Fruit fly (Drosophila melanogaster): ENCODE results near the gene bbx.

Gene bbx

DNA sequence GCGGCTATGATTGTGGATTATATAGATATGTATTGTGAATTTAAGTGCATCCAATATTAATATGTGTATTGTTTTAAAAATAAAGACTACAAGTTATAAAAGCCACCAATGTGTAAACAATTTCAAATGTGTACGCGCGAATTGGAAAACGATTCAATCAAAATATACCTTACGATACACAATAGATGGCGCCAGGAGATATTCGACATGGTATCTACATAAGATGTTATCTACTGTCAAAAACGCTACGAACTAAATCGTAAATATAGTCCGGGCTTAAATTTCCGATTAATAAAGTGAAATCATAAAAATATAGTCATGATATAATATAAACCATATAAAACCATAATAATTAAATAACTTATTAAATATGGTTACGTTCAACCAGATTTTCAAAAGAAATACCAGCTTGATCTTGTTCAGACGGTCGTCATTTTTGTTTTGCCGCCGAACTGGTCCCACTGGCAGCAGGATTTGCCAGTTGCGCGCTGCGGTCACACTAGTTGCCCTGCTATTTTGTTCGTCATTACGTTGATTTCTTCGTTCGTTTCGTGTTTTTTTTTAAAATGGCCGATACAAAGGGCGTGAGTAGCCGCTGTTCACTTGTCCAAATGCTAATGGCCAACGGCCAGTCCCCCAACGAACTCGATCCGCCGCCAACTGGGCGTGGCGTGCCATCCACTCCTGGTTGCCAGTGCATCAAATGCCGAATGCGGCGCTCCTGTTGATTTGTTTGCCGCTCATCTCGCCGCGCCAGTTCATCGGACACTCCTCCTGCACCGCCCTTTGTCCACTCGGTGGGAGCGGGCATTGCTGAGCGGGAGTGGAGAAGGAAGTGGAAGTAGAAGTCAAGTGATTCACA is 4.8 kb upstream of the bbx start, which contains the start of gene Septin1 (continued):
- TF ChIP-seq CG16779 (tag; optimal IDR thresholded peaks at IDR 0.05) = no peak
- TF ChIP-seq Hr38 (GFP tag; optimal IDR thresholded peaks at IDR 0.05) = no peak
- no peak for TF ChIP-seq vri (GFP tag; optimal IDR thresholded peaks at IDR 0.05)
- TF ChIP-seq CG6808 (GFP tag; optimal IDR thresholded peaks at IDR 0.05) = peak; percentile 4

DNA sequence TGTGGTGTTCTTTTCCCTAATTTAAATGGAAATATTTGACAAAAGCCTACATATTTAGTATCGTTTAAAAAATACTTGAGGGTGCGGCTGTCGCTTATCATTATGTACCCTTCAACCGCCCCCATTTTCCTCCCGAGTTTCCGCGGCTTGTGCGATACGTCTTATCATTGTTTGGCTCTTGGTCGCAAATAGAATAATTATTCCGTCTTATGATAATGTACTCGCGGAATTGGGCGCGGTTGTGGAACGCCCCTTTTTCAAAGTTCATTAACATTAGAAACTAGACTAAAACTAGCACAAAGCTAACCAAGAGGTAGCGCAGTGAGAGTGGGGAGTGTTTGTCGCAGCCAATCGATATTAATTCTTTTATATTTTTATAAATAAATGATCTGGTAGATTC is 2.6 kb downstream of the bbx start:
- no peak for TF ChIP-seq Sox102F (GFP tag; optimal IDR thresholded peaks at IDR 0.05)
- TF ChIP-seq spab (GFP tag; optimal IDR thresholded peaks at IDR 0.05) = no peak
- peak; percentile 28 for TF ChIP-seq Eip78C (GFP tag)
- TF ChIP-seq vri (GFP tag; optimal IDR thresholded peaks at IDR 0.05) = peak; percentile 1
- no peak for TF ChIP-seq CG6854 (GFP tag; optimal IDR thresholded peaks at IDR 0.05)
- no peak for TF ChIP-seq CG15336 (GFP tag; IDR thresholded peaks at IDR 0.05)
- TF ChIP-seq Blimp-1 (GFP tag; optimal IDR thresholded peaks at IDR 0.05) = no peak
- no peak for TF ChIP-seq CG3919 (GFP tag; optimal IDR thresholded peaks at IDR 0.05)
- peak; percentile 68 for TF ChIP-seq svp (GFP tag)
- TF ChIP-seq CG6808 (GFP tag; optimal IDR thresholded peaks at IDR 0.05) = no peak
- no peak for TF ChIP-seq CG6163 (GFP tag; IDR thresholded peaks at IDR 0.05)
- no peak for TF ChIP-seq esn (GFP tag; optimal IDR thresholded peaks at IDR 0.05)
- TF ChIP-seq fkh (GFP tag; optimal IDR thresholded peaks at IDR 0.05) = peak; percentile 20
- no peak for TF ChIP-seq CG10631 (GFP tag; optimal IDR thresholded peaks at IDR 0.05)
- peak; percentile 60 for TF ChIP-seq Eip93F (GFP tag; optimal IDR thresholded peaks at IDR 0.05)
- no peak for TF ChIP-seq dac (GFP tag; optimal IDR thresholded peaks at IDR 0.05)
- no peak for TF ChIP-seq Met (GFP tag; optimal IDR thresholded peaks at IDR 0.05)
- TF ChIP-seq CG10669 (GFP tag; optimal IDR thresholded peaks at IDR 0.05) = no peak
- TF ChIP-seq eg (GFP tag; IDR thresholded peaks at IDR 0.05) = no peak
- no peak for TF ChIP-seq Ets96B (tag; optimal IDR thresholded peaks at IDR 0.05)
- no peak for TF ChIP-seq Hr38 (GFP tag; optimal IDR thresholded peaks at IDR 0.05)
- no peak for TF ChIP-seq OdsH (GFP tag; optimal IDR thresholded peaks at IDR 0.05)
- TF ChIP-seq topi (GFP tag; optimal IDR thresholded peaks at IDR 0.05) = no peak
- no peak for TF ChIP-seq Sox15 (GFP tag; optimal IDR thresholded peaks at IDR 0.05)
- TF ChIP-seq CG8319 (GFP tag; optimal IDR thresholded peaks at IDR 0.05) = no peak
- no peak for TF ChIP-seq salr (GFP tag; optimal IDR thresholded peaks at IDR 0.05)
- no peak for TF ChIP-seq CG4318 (GFP tag; optimal IDR thresholded peaks at IDR 0.05)

DNA sequence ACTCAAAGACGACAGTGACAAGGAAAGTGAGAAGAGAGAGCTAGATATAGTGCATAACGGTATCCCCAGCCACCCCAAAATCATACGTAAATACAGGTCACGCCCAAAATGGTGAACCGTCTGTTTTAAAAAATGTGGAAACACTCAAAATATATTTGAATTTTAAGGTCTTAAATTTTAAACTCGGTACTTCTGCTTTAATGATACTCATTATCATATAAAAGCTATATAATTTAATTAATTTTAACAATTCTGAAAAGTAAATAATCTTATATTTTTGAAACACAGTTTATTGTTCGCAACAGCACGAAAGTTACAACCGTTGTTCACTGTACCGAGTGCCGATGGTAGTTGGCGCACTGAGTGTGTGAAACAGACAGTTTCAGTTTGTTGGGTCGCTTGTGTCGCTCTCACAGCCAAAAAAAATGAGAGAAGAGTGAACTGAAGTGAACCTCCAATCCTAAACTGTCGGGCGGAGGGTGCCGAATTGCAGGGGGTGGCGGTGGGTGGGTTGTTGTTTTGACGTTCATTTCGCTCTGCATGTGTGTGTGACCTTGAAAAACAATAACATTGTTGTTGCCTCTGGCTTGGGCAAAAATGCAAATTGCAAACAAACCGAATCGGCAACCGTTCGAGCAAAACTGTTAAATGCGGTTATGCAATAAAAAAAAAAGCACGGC is 3.6 kb downstream of the bbx start:
- TF ChIP-seq fd85E (GFP tag; optimal IDR thresholded peaks at IDR 0.05) (no peak), dac (GFP tag; optimal IDR thresholded peaks at IDR 0.05) (peak; percentile 85), CG31627 (GFP tag; optimal IDR thresholded peaks at IDR 0.05) (peak; percentile 42), CG8319 (GFP tag; optimal IDR thresholded peaks at IDR 0.05) (peak; percentile 43), Sox102F (GFP tag; optimal IDR thresholded peaks at IDR 0.05) (peak; percentile 72), CG10669 (GFP tag; optimal IDR thresholded peaks at IDR 0.05) (peak; percentile 71), CG9139 (GFP tag; optimal IDR thresholded peaks at IDR 0.05) (peak; percentile 54), CG6163 (GFP tag; IDR thresholded peaks at IDR 0.05) (peak; percentile 79), CG1621 (tag; optimal IDR thresholded peaks at IDR 0.05) (peak; percentile 57), Ets21C (GFP tag; optimal IDR thresholded peaks at IDR 0.05) (peak; percentile 26), CG6808 (GFP tag; optimal IDR thresholded peaks at IDR 0.05) (peak; percentile 67), Gug (GFP tag; IDR thresholded peaks at IDR 0.05) (peak; percentile 43), Hr38 (GFP tag; optimal IDR thresholded peaks at IDR 0.05) (no peak), Sox15 (GFP tag; optimal IDR thresholded peaks at IDR 0.05) (peak; percentile 73), pdm3 (GFP tag; optimal IDR thresholded peaks at IDR 0.05) (peak; percentile 78), OdsH (GFP tag; optimal IDR thresholded peaks at IDR 0.05) (peak; percentile 86), CG6854 (GFP tag; optimal IDR thresholded peaks at IDR 0.05) (peak; percentile 62), esn (GFP tag; optimal IDR thresholded peaks at IDR 0.05) (peak; percentile 72), CG6792 (GFP tag; optimal IDR thresholded peaks at IDR 0.05) (peak; percentile 75), Eip75B (GFP tag; optimal IDR thresholded peaks at IDR 0.05) (peak; percentile 6), CG16779 (tag; optimal IDR thresholded peaks at IDR 0.05) (peak; percentile 81), net (GFP tag; optimal IDR thresholded peaks at IDR 0.05) (peak; percentile 84), CG11294 (GFP tag; IDR thresholded peaks at IDR 0.05) (peak; percentile 69; the same call in 1 of the 2 replicates), acj6 (GFP tag; optimal IDR thresholded peaks at IDR 0.05) (peak; percentile 81), Blimp-1 (GFP tag; optimal IDR thresholded peaks at IDR 0.05) (peak; percentile 57), CG4318 (GFP tag; optimal IDR thresholded peaks at IDR 0.05) (peak; percentile 91), CG7368 (GFP tag; optimal IDR thresholded peaks at IDR 0.05) (peak; percentile 64), Met (GFP tag; optimal IDR thresholded peaks at IDR 0.05) (peak; percentile 56), eg (GFP tag; IDR thresholded peaks at IDR 0.05) (peak; percentile 82), achi (GFP tag; optimal IDR thresholded peaks at IDR 0.05) (peak; percentile 74), ss (GFP tag; optimal IDR thresholded peaks at IDR 0.05) (peak; percentile 63 to 76)
